Worm (Caenorhabditis elegans) whole organism, L1 larva: ENCODE results near the gene F09C12.8.

ENCODE experiments used
- aly-2 ChIP-seq: fragments of 150-350 bp; optimal IDR thresholded peaks from 2 replicates; lab custom pipeline; 2014; ENCODE audit warnings: missing biosample characterization, missing genetic modification characterization
- ama-1 ChIP-seq: fragments of 150-350 bp; optimal IDR thresholded peaks from 2 replicates; lab custom pipeline; 2014
- blmp-1 ChIP-seq: fragments of 150-350 bp; optimal IDR thresholded peaks from 2 replicates; lab custom pipeline; 2014; ENCODE audit warnings: missing biosample characterization, missing genetic modification characterization
- ceh-82 ChIP-seq, 3 experiments: fragments of 150-350 bp in 1 of 3; sonication (generic microtip) in 2 of 3; optimal IDR thresholded peaks; 2 replicates each; lab custom pipeline; 2014 to 2017; ENCODE audit warnings: missing biosample characterization in 3 of 3, missing genetic modification characterization in 3 of 3
- ets-5 ChIP-seq: fragments of 200-800 bp; sonication (Bioruptor generic); IDR thresholded peaks from 2 replicates; pipeline ENCODE4 v1.3.6; 2022; ENCODE audit warnings: missing genetic modification characterization, missing compliant biosample characterization
- isw-1 ChIP-seq: fragments of 200-800 bp; sonication (Bioruptor generic); IDR thresholded peaks from 2 replicates; pipeline ENCODE4 v1.3.6; 2022; ENCODE audit warnings: missing genetic modification characterization, missing compliant biosample characterization
- lin-15B ChIP-seq: fragments of 150-350 bp; sonication (generic microtip); optimal IDR thresholded peaks from 3 replicates; lab custom pipeline; 2014; ENCODE audit warnings: missing biosample characterization, missing genetic modification characterization
- lsy-2 ChIP-seq, 2 experiments: fragments of 150-350 bp; optimal IDR thresholded peaks; 2 replicates each; lab custom pipeline; 2014; ENCODE audit warnings: missing biosample characterization in 2 of 2, missing genetic modification characterization in 2 of 2
- mdl-1 ChIP-seq, 2 experiments: fragments of 150-350 bp; optimal IDR thresholded peaks; 2 replicates each; lab custom pipeline; 2014 to 2017; ENCODE audit warnings: missing biosample characterization in 2 of 2, missing genetic modification characterization in 2 of 2, inconsistent platforms in 1 of 2
- mep-1 ChIP-seq: fragments of 150-350 bp; optimal IDR thresholded peaks from 2 replicates; lab custom pipeline; 2014; ENCODE audit warnings: missing biosample characterization, missing genetic modification characterization
- skn-1 ChIP-seq: fragments of 150-350 bp; optimal IDR thresholded peaks from 2 replicates; lab custom pipeline; 2014; ENCODE audit warnings: missing biosample characterization, missing genetic modification characterization
- snpc-4 ChIP-seq: fragments of 150-350 bp; optimal IDR thresholded peaks from 2 replicates; lab custom pipeline; 2014; ENCODE audit warnings: missing biosample characterization, missing genetic modification characterization
- unc-130 ChIP-seq: fragments of 150-350 bp; optimal IDR thresholded peaks from 2 replicates; lab custom pipeline; 2017; ENCODE audit warnings: missing biosample characterization, missing genetic modification characterization, inconsistent platforms
- ztf-11 ChIP-seq, 2 experiments: sonication (generic microtip); optimal IDR thresholded peaks; 2 replicates each; lab custom pipeline; 2016 to 2017; ENCODE audit warnings: missing genetic modification characterization in 2 of 2, missing biosample characterization in 1 of 2, missing compliant biosample characterization in 1 of 2

DNA sequence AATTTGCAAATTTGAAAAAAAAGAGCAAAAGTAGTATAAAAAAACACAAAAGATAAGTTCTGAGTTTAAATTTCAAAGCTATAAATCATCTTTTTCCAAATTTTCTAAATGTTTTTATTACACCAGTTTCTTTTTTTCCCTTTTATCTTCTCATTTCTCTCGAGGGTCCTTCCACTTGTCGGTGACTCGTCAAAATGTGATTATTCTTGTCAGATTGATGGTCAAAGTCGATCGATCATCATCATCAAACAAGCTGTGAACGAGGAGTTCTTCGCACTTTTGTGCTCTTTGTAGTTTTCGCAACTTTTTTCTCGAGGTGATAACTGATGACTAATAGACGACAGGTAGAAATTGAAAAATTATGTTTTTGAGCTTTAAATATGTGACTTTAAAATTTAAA lies 8.4 kb downstream of the F09C12.8 start:
- TF ChIP-seq ama-1 (no peak), ets-5 (GFP tag; lab: Robert Waterston, UW) (no peak), skn-1 (tag; lab: Kevin White, UChicago) (no peak), snpc-4 (tag; lab: Kevin White, UChicago) (no peak), ceh-82 (tag; optimal IDR thresholded peaks at IDR 0.05; lab: Kevin White, UChicago) (no peak), mdl-1 (tag; optimal IDR thresholded peaks at IDR 0.05; lab: Kevin White, UChicago) (no peak), aly-2 (tag; lab: Kevin White, UChicago) (no peak), ztf-11 (tag; optimal IDR thresholded peaks at IDR 0.05; lab: Kevin White, UChicago) (no peak), mep-1 (tag; lab: Kevin White, UChicago) (no peak), unc-130 (tag; lab: Kevin White, UChicago) (no peak), lin-15B (tag; lab: Kevin White, UChicago) (no peak), isw-1 (GFP tag; lab: Robert Waterston, UW) (no peak), lsy-2 (tag; optimal IDR thresholded peaks at IDR 0.05; lab: Kevin White, UChicago) (no peak), blmp-1 (tag; lab: Kevin White, UChicago) (no peak)
